Fruit fly (Drosophila melanogaster) whole organism, wandering third instar larva: Measurements from ENCODE around the gene CG10862.

ENCODE experiments used
- Abd-B ChIP-seq: fragments of >200 bp; optimal IDR thresholded peaks from 2 replicates; lab custom pipeline; 2017; ENCODE audit warnings: missing biosample characterization, missing genetic modification characterization
- CG32264 ChIP-seq: fragments of 200-800 bp; sonication (Bioruptor generic); optimal IDR thresholded peaks from 2 replicates; lab custom pipeline; 2016; ENCODE audit warnings: missing biosample characterization, missing genetic modification characterization
- CG9705 ChIP-seq: fragments of 200-800 bp; sonication (Bioruptor generic); optimal IDR thresholded peaks from 2 replicates; lab custom pipeline; 2018; ENCODE audit warnings: missing biosample characterization, mild to moderate bottlenecking, missing genetic modification characterization
- CrebA ChIP-seq: fragments of 200-800 bp; sonication (Bioruptor generic); optimal IDR thresholded peaks from 2 replicates; lab custom pipeline; 2016; ENCODE audit warnings: missing biosample characterization, mild to moderate bottlenecking, missing genetic modification characterization, borderline replicate concordance
- Dfd ChIP-seq: fragments of >200 bp; optimal IDR thresholded peaks from 2 replicates; lab custom pipeline; 2017; ENCODE audit warnings: missing biosample characterization, missing genetic modification characterization
- Dif ChIP-seq: fragments of 200-275, 200-300 bp; sonication (Bioruptor generic); optimal IDR thresholded peaks from 2 replicates; lab custom pipeline; 2018; ENCODE audit warnings: missing biosample characterization, missing genetic modification characterization; ENCODE audit not compliant: partially characterized antibody
- GATAd ChIP-seq: sonication (Bioruptor generic); optimal IDR thresholded peaks from 2 replicates; lab custom pipeline; 2016; ENCODE audit warnings: missing biosample characterization, missing genetic modification characterization
- HLH106 ChIP-seq: fragments of 200-800 bp; optimal IDR thresholded peaks from 3 replicates; lab custom pipeline; 2019; ENCODE audit warnings: missing biosample characterization, mild to moderate bottlenecking, missing genetic modification characterization, moderate library complexity
- Hnf4 ChIP-seq: fragments of 200-800 bp; sonication (Bioruptor generic); optimal IDR thresholded peaks from 2 replicates; lab custom pipeline; 2016; ENCODE audit warnings: missing biosample characterization, mild to moderate bottlenecking, missing genetic modification characterization
- Hr78 ChIP-seq: fragments of >200 bp; optimal IDR thresholded peaks from 2 replicates; lab custom pipeline; 2017; ENCODE audit warnings: missing biosample characterization, missing genetic modification characterization
- Hr83 ChIP-seq: fragments of 200-300 bp; sonication (Bioruptor generic); optimal IDR thresholded peaks from 2 replicates; lab custom pipeline; 2016; ENCODE audit warnings: missing biosample characterization, mild to moderate bottlenecking, missing genetic modification characterization, moderate library complexity; ENCODE audit not compliant: poor library complexity, severe bottlenecking
- Jra ChIP-seq: sonication (Bioruptor generic); optimal IDR thresholded peaks from 2 replicates; lab custom pipeline; 2016; ENCODE audit warnings: missing biosample characterization, missing genetic modification characterization
- Mio ChIP-seq: sonication (Bioruptor generic); optimal IDR thresholded peaks from 2 replicates; lab custom pipeline; 2016; ENCODE audit warnings: missing biosample characterization, missing genetic modification characterization
- Myc ChIP-seq: fragments of >200 bp; optimal IDR thresholded peaks from 2 replicates; lab custom pipeline; 2017
- N ChIP-seq: fragments of >200 bp; optimal IDR thresholded peaks from 2 replicates; lab custom pipeline; 2018; ENCODE audit warnings: missing biosample characterization, missing external identifiers, missing genetic modification characterization
- OdsH ChIP-seq: fragments of 200-800 bp; sonication (Bioruptor generic); optimal IDR thresholded peaks from 2 replicates; lab custom pipeline; 2016; ENCODE audit warnings: missing biosample characterization, mild to moderate bottlenecking, missing genetic modification characterization
- Rel ChIP-seq, 2 experiments: fragments of 200-800 bp; sonication (Bioruptor generic) in 1 of 2; optimal IDR thresholded peaks; 2 replicates in 1 of 2; 3 replicates in 1 of 2; lab custom pipeline; 2016 to 2019; ENCODE audit warnings: mild to moderate bottlenecking in 2 of 2, missing biosample characterization in 2 of 2, missing genetic modification characterization in 2 of 2, moderate library complexity in 1 of 2
- Sp1 ChIP-seq: fragments of 200-800 bp; sonication (Bioruptor generic); optimal IDR thresholded peaks from 3 replicates; lab custom pipeline; 2019; ENCODE audit warnings: missing biosample characterization, mild to moderate bottlenecking, missing genetic modification characterization, moderate library complexity
- Vsx2 ChIP-seq: fragments of 200-300, 225-300 bp; sonication (Bioruptor generic); optimal IDR thresholded peaks from 2 replicates; lab custom pipeline; 2018; ENCODE audit warnings: missing biosample characterization, missing genetic modification characterization; ENCODE audit not compliant: partially characterized antibody
- br ChIP-seq: fragments of 200-800 bp; sonication (Bioruptor generic); optimal IDR thresholded peaks from 2 replicates; lab custom pipeline; 2016; ENCODE audit warnings: missing biosample characterization, missing genetic modification characterization
- brk ChIP-seq: fragments of 200-800 bp; sonication (Bioruptor generic); optimal IDR thresholded peaks from 2 replicates; lab custom pipeline; 2016; ENCODE audit warnings: missing biosample characterization, mild to moderate bottlenecking, missing genetic modification characterization
- dl ChIP-seq, 2 experiments: fragments of 175-275, 200-275 bp in 1 of 2; fragments of 200-275 bp in 1 of 2; sonication (Bioruptor generic); optimal IDR thresholded peaks; lab custom pipeline; 2018; ENCODE audit warnings: mild to moderate bottlenecking in 2 of 2, missing biosample characterization in 2 of 2, missing genetic modification characterization in 2 of 2, moderate library complexity in 2 of 2; ENCODE audit not compliant: partially characterized antibody in 2 of 2, insufficient read depth in 1 of 2
- dmrt93B ChIP-seq: fragments of 200-800 bp; sonication (Bioruptor generic); optimal IDR thresholded peaks from 2 replicates; lab custom pipeline; 2018; ENCODE audit warnings: missing biosample characterization, mild to moderate bottlenecking, missing genetic modification characterization
- dsf ChIP-seq: sonication (Bioruptor generic); optimal IDR thresholded peaks from 2 replicates; lab custom pipeline; 2016; ENCODE audit warnings: missing biosample characterization, missing genetic modification characterization, borderline replicate concordance
- ey ChIP-seq: fragments of 200-800 bp; sonication (Bioruptor generic); optimal IDR thresholded peaks from 2 replicates; lab custom pipeline; 2016; ENCODE audit warnings: missing biosample characterization, missing genetic modification characterization
- foxo ChIP-seq, 2 experiments: fragments of 200-800 bp; sonication (Bioruptor generic); optimal IDR thresholded peaks; 2 replicates in 1 of 2; 3 replicates in 1 of 2; lab custom pipeline; 2016 to 2017; ENCODE audit warnings: missing biosample characterization in 2 of 2, missing genetic modification characterization in 2 of 2
- fru ChIP-seq: fragments of 200-800 bp; sonication (Bioruptor generic); optimal IDR thresholded peaks from 3 replicates; lab custom pipeline; 2016; ENCODE audit warnings: missing biosample characterization, mild to moderate bottlenecking, missing genetic modification characterization
- h ChIP-seq: fragments of 200-800 bp; sonication (Bioruptor generic); optimal IDR thresholded peaks from 3 replicates; lab custom pipeline; 2016; ENCODE audit warnings: missing biosample characterization, mild to moderate bottlenecking, missing genetic modification characterization
- jim ChIP-seq: fragments of 175-275, 200-325 bp; sonication (Bioruptor generic); optimal IDR thresholded peaks from 2 replicates; lab custom pipeline; 2016; ENCODE audit warnings: missing biosample characterization, mild to moderate bottlenecking, missing genetic modification characterization
- lola ChIP-seq: fragments of >200 bp; optimal IDR thresholded peaks from 2 replicates; lab custom pipeline; 2017; ENCODE audit warnings: missing biosample characterization, missing genetic modification characterization
- pan ChIP-seq: fragments of >200 bp; optimal IDR thresholded peaks from 2 replicates; lab custom pipeline; 2017
- psq ChIP-seq: fragments of 200-800 bp; sonication (Bioruptor generic); optimal IDR thresholded peaks from 3 replicates; lab custom pipeline; 2017; ENCODE audit warnings: missing biosample characterization, mild to moderate bottlenecking, missing genetic modification characterization, moderate library complexity
- rgr ChIP-seq: fragments of 200-800 bp; sonication (Bioruptor generic); optimal IDR thresholded peaks from 3 replicates; lab custom pipeline; 2016; ENCODE audit warnings: missing biosample characterization, mild to moderate bottlenecking, missing genetic modification characterization
- sage ChIP-seq: fragments of 200-800 bp; sonication (Bioruptor generic); optimal IDR thresholded peaks from 2 replicates; lab custom pipeline; 2016; ENCODE audit warnings: missing biosample characterization, mild to moderate bottlenecking, missing genetic modification characterization
- sv ChIP-seq: fragments of 200-800 bp; sonication (Bioruptor generic); optimal IDR thresholded peaks from 3 replicates; lab custom pipeline; 2016; ENCODE audit warnings: missing biosample characterization, missing genetic modification characterization
- tai ChIP-seq: sonication (Bioruptor generic); optimal IDR thresholded peaks from 2 replicates; lab custom pipeline; 2016; ENCODE audit warnings: missing biosample characterization, missing genetic modification characterization
- usp ChIP-seq: fragments of >200 bp; optimal IDR thresholded peaks from 2 replicates; lab custom pipeline; 2017; ENCODE audit warnings: missing biosample characterization, missing genetic modification characterization
- woc ChIP-seq: sonication (Bioruptor generic); optimal IDR thresholded peaks from 2 replicates; lab custom pipeline; 2016; ENCODE audit warnings: missing biosample characterization, mild to moderate bottlenecking, missing genetic modification characterization

CG10862 gene

dm6 chr3L:3624876-3625275 lies 29.7 kb downstream of the CG10862 start:
- TF ChIP-seq Rel (GFP tag; optimal IDR thresholded peaks at IDR 0.05; lab: Kevin White, UChicago) (no peak), Rel (tag; optimal IDR thresholded peaks at IDR 0.05; lab: Kevin White, UChicago) (peak; percentile 45), Jra (GFP tag; lab: Kevin White, UChicago) (no peak)
- TF ChIP-seq, all 38 proteins: peak for 1

- TF ChIP-seq Dif (GFP tag; lab: Kevin White, UChicago) (no peak), Hnf4 (GFP tag; lab: Kevin White, UChicago) (no peak), tai (GFP tag; lab: Kevin White, UChicago) (no peak), usp (GFP tag; lab: Kevin White, UChicago) (no peak), sv (GFP tag; lab: Kevin White, UChicago) (no peak), Jra (GFP tag; lab: Kevin White, UChicago) (no peak), fru (GFP tag; lab: Kevin White, UChicago) (no peak), Vsx2 (GFP tag; lab: Kevin White, UChicago) (no peak), Myc (no peak), Hr78 (GFP tag; lab: Kevin White, UChicago) (no peak), CrebA (GFP tag; lab: Kevin White, UChicago) (no peak), h (GFP tag; lab: Kevin White, UChicago) (no peak), Abd-B (GFP tag; lab: Kevin White, UChicago) (no peak)
Observed at dm6 chr3L:3620932-3621331, 33.6 kb downstream of the CG10862 start, which contains the start of gene CG14974. Gene CG14974, minus strand, starts transcription at chr3L:3621032.

dm6 chr3L:3617252-3617651 lies 37.3 kb downstream of the CG10862 start:
- peak; percentile 51 for TF ChIP-seq sv (GFP tag; lab: Kevin White, UChicago)
- peak; percentile 8 for TF ChIP-seq Hr83
- no peak for TF ChIP-seq Myc
- TF ChIP-seq dsf: peak; percentile 25
- peak; percentile 87 for TF ChIP-seq br
- TF ChIP-seq sage (GFP tag; lab: Kevin White, UChicago): peak; percentile 60
- TF ChIP-seq pan: no peak
- TF ChIP-seq dmrt93B: peak; percentile 45
- TF ChIP-seq h (GFP tag; lab: Kevin White, UChicago): peak; percentile 91
- TF ChIP-seq Hnf4 (GFP tag; lab: Kevin White, UChicago): peak; percentile 91
- peak; percentile 81 for TF ChIP-seq HLH106 (tag; lab: Kevin White, UChicago)
- no peak for TF ChIP-seq lola
- TF ChIP-seq CG32264 (GFP tag; lab: Kevin White, UChicago): peak; percentile 71
- TF ChIP-seq Hr78 (GFP tag; lab: Kevin White, UChicago): no peak
- TF ChIP-seq Vsx2 (GFP tag; lab: Kevin White, UChicago): no peak
- TF ChIP-seq rgr: peak; percentile 90
- no peak for TF ChIP-seq jim (GFP tag; lab: Kevin White, UChicago)
- no peak for TF ChIP-seq Dfd (GFP tag; lab: Kevin White, UChicago)
- peak; percentile 91 for TF ChIP-seq fru (GFP tag; lab: Kevin White, UChicago)
- TF ChIP-seq Sp1 (GFP tag; lab: Kevin White, UChicago): peak; percentile 85
- TF ChIP-seq GATAd (GFP tag; lab: Kevin White, UChicago): no peak
- TF ChIP-seq N (GFP tag; lab: Kevin White, UChicago): no peak
- peak; percentile 29 to 86 for TF ChIP-seq foxo (GFP tag; optimal IDR thresholded peaks at IDR 0.05; lab: Kevin White, UChicago)
- peak; percentile 90 for TF ChIP-seq psq (GFP tag; lab: Kevin White, UChicago)
- no peak for TF ChIP-seq CrebA (GFP tag; lab: Kevin White, UChicago)
- no peak for TF ChIP-seq dl (GFP tag; optimal IDR thresholded peaks at IDR 0.05; lab: Kevin White, UChicago; ENCODE audit: insufficient read depth in 1 of 2, partially characterized antibody in 2 of 2)
- no peak for TF ChIP-seq usp (GFP tag; lab: Kevin White, UChicago)
- TF ChIP-seq woc: peak; percentile 81
- TF ChIP-seq Dif (GFP tag; lab: Kevin White, UChicago): no peak
- peak; percentile 70 for TF ChIP-seq Jra (GFP tag; lab: Kevin White, UChicago)
- TF ChIP-seq brk (GFP tag; lab: Kevin White, UChicago): peak; percentile 87
- peak; percentile 88 for TF ChIP-seq OdsH (GFP tag; lab: Kevin White, UChicago)
- TF ChIP-seq Rel (GFP tag; optimal IDR thresholded peaks at IDR 0.05; lab: Kevin White, UChicago): peak; percentile 30
- peak; percentile 3 for TF ChIP-seq Rel (tag; optimal IDR thresholded peaks at IDR 0.05; lab: Kevin White, UChicago)
- TF ChIP-seq tai (GFP tag; lab: Kevin White, UChicago): peak; percentile 83
- TF ChIP-seq Abd-B (GFP tag; lab: Kevin White, UChicago): no peak
- TF ChIP-seq ey (GFP tag; lab: Kevin White, UChicago): peak; percentile 92
- TF ChIP-seq Mio (GFP tag; lab: Kevin White, UChicago): peak; percentile 7
- no peak for TF ChIP-seq CG9705
